Fruit fly (Drosophila melanogaster): Measurements from ENCODE around the gene CG9515.

CG9515 gene

DNA sequence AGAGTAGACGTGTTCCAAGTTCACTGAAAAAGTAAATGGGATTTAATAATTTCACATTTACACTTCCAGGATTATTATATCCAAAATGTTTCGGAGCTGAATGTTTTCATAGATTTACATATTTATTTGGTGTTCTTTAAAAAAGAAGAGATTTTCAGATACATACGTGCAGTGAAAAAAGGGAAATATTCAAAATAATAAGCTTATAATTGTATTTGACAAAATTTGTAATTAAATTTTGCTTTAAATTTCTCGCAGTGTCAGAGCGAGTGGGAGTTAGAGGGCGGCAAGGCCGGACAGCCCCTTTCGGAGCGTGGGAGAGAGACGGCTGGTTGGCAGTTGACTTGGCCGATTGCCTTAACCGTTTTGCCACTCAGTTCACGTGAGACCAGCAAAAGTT is 6.1 kb downstream of the CG9515 start, which contains the start of gene Tsp29Fb (continued):
- TF ChIP-seq pan (optimal IDR thresholded peaks at IDR 0.05) (no peak), pan (GFP tag; optimal IDR thresholded peaks at IDR 0.05 in 1 of 2, IDR thresholded peaks at IDR 0.05 in 1 of 2) (peak in 1 of 2 experiments; percentile 66), CG12236 (GFP tag; optimal IDR thresholded peaks at IDR 0.05) (no peak), Sox100B (GFP tag; optimal IDR thresholded peaks at IDR 0.05) (peak; percentile 77), Atf-2 (GFP tag; optimal IDR thresholded peaks at IDR 0.05) (peak; percentile 22), lov (optimal IDR thresholded peaks at IDR 0.05) (no peak), lov (GFP tag; IDR thresholded peaks at IDR 0.05) (no peak), CG18011 (GFP tag; optimal IDR thresholded peaks at IDR 0.05) (peak; percentile 39), CG10431 (GFP tag; optimal IDR thresholded peaks at IDR 0.05) (no peak), ro (GFP tag; IDR thresholded peaks at IDR 0.05) (no peak), her (GFP tag; optimal IDR thresholded peaks at IDR 0.05) (peak; percentile 39), eyg (GFP tag; optimal IDR thresholded peaks at IDR 0.05) (peak; percentile 17), CG15479 (GFP tag; optimal IDR thresholded peaks at IDR 0.05) (no peak), CG1603 (tag; optimal IDR thresholded peaks at IDR 0.05) (peak; percentile 36), CG30431 (GFP tag; optimal IDR thresholded peaks at IDR 0.05) (peak; percentile 5), chm (GFP tag; IDR thresholded peaks at IDR 0.05) (no peak), Hsf (GFP tag; optimal IDR thresholded peaks at IDR 0.05) (peak; percentile 58), CkIIα-i1 (GFP tag; IDR thresholded peaks at IDR 0.05) (no peak), CG16779 (GFP tag; IDR thresholded peaks at IDR 0.05) (no peak), CG9932 (GFP tag; IDR thresholded peaks at IDR 0.05) (peak; percentile 72), grau (tag; optimal IDR thresholded peaks at IDR 0.05) (peak; percentile 87), ac (GFP tag; optimal IDR thresholded peaks at IDR 0.05) (no peak), CG6765 (GFP tag; optimal IDR thresholded peaks at IDR 0.05) (peak; percentile 79), CG43689 (GFP tag; IDR thresholded peaks at IDR 0.05) (no peak), CG8924 (tag; optimal IDR thresholded peaks at IDR 0.05) (peak; percentile 86), GATAe (GFP tag; conservative IDR thresholded peaks at IDR 0.05) (peak; percentile 63; the same call in 1 of the 2 replicates), bsh (GFP tag; optimal IDR thresholded peaks at IDR 0.05) (peak in 1 of 2 experiments; percentile 57), CG10274 (GFP tag; optimal IDR thresholded peaks at IDR 0.05) (peak; percentile 11), fd96Cb (tag; optimal IDR thresholded peaks at IDR 0.05) (peak; percentile 75), Rfx (GFP tag; IDR thresholded peaks at IDR 0.05) (peak; percentile 78), Dip2 (GFP tag; IDR thresholded peaks at IDR 0.05) (no peak), cas (GFP tag; IDR thresholded peaks at IDR 0.05) (0 out of 2 replicates have a peak, but pooled peaks have one; percentile 34), CG3281 (GFP tag; optimal IDR thresholded peaks at IDR 0.05) (peak; percentile 85), tap (tag; optimal IDR thresholded peaks at IDR 0.05) (peak; percentile 69), da (GFP tag; optimal IDR thresholded peaks at IDR 0.05) (no peak), dati (GFP tag; IDR thresholded peaks at IDR 0.05) (no peak), CG16863 (GFP tag; optimal IDR thresholded peaks at IDR 0.05) (peak; percentile 31), hbn (GFP tag; IDR thresholded peaks at IDR 0.05; ENCODE audit: partially characterized antibody) (no peak), CG12744 (GFP tag; optimal IDR thresholded peaks at IDR 0.05) (peak; percentile 29), Poxn (GFP tag; IDR thresholded peaks at IDR 0.05) (no peak), CG7556 (GFP tag; optimal IDR thresholded peaks at IDR 0.05) (peak; percentile 84), CG12219 (GFP tag; optimal IDR thresholded peaks at IDR 0.05) (peak; percentile 60), Drgx (GFP tag; IDR thresholded peaks at IDR 0.05) (no peak), CG2116 (GFP tag; optimal IDR thresholded peaks at IDR 0.05) (peak; percentile 26), phol (tag; optimal IDR thresholded peaks at IDR 0.05) (peak; percentile 69), dm (GFP tag; optimal IDR thresholded peaks at IDR 0.05) (peak; percentile 1), en (GFP tag; optimal IDR thresholded peaks at IDR 0.05) (no peak), kay (GFP tag; optimal IDR thresholded peaks at IDR 0.05) (no peak), CG8388 (GFP tag; optimal IDR thresholded peaks at IDR 0.05) (peak; percentile 65), nerfin-1 (tag; optimal IDR thresholded peaks at IDR 0.05) (peak; percentile 68), eve (GFP tag; optimal IDR thresholded peaks at IDR 0.05) (no peak), Nf-YB (GFP tag; optimal IDR thresholded peaks at IDR 0.05) (peak; percentile 46)
